Fruit fly (Drosophila melanogaster) whole organism, embryonic: ENCODE results near the gene CG17819.
A peak's percentile ranks its signal among the peaks of the same experiment; 100 is the strongest.

Experiments used
- Aef1 ChIP-seq: fragments of 200-800 bp; sonication (Bioruptor generic); IDR thresholded peaks from 3 replicates; pipeline ENCODE4 v1.3.6; 2022; ENCODE audit warnings: missing biosample characterization, missing genetic modification characterization
- B-H1 ChIP-seq: fragments of 200-800 bp; sonication (Bioruptor generic); IDR thresholded peaks from 3 replicates; pipeline ENCODE4 v1.3.6; 2022; ENCODE audit warnings: missing biosample characterization, missing genetic modification characterization
- CG13775 ChIP-seq: fragments of 200-800 bp; sonication (Bioruptor generic); optimal IDR thresholded peaks from 3 replicates; lab custom pipeline; 2017; ENCODE audit warnings: missing biosample characterization, mild to moderate bottlenecking, missing genetic modification characterization
- CG14860 ChIP-seq: fragments of 200-800 bp; sonication (Bioruptor generic); IDR thresholded peaks from 3 replicates; pipeline ENCODE4 v1.3.6; 2022; ENCODE audit warnings: missing biosample characterization, missing genetic modification characterization; ENCODE audit not compliant: partially characterized antibody
- CG18599 ChIP-seq: fragments of 200-800 bp; sonication (Bioruptor generic); optimal IDR thresholded peaks from 3 replicates; lab custom pipeline; 2017; ENCODE audit warnings: missing biosample characterization, missing genetic modification characterization, mild to moderate bottlenecking, moderate library complexity, missing genetic modification reagents
- CG3065 ChIP-seq: fragments of 200-800 bp; sonication (Bioruptor generic); optimal IDR thresholded peaks from 2 replicates; lab custom pipeline; 2016; ENCODE audit warnings: missing biosample characterization, missing genetic modification characterization
- CG34224 ChIP-seq: fragments of 200-800 bp; sonication (Bioruptor generic); IDR thresholded peaks from 3 replicates; pipeline ENCODE4 v1.3.6; 2022; ENCODE audit warnings: missing biosample characterization, missing genetic modification characterization; ENCODE audit not compliant: partially characterized antibody
- CG3838 ChIP-seq: fragments of 200-800 bp; sonication (Bioruptor generic); optimal IDR thresholded peaks from 3 replicates; lab custom pipeline; 2016; ENCODE audit warnings: missing biosample characterization, missing genetic modification characterization
- CG4854 ChIP-seq: fragments of 200-800 bp; sonication (Bioruptor generic); optimal IDR thresholded peaks from 2 replicates; lab custom pipeline; 2016; ENCODE audit warnings: missing biosample characterization, missing genetic modification characterization, inconsistent platforms
- CG6813 ChIP-seq: fragments of 200-800 bp; sonication (Bioruptor generic); optimal IDR thresholded peaks from 2 replicates; lab custom pipeline; 2017; ENCODE audit warnings: missing biosample characterization, missing genetic modification characterization, mild to moderate bottlenecking, moderate library complexity, missing genetic modification reagents
- CG9215 ChIP-seq: fragments of 200-800 bp; sonication (Bioruptor generic); IDR thresholded peaks from 2 replicates; pipeline ENCODE4 v1.3.6; 2022; ENCODE audit warnings: missing biosample characterization, missing genetic modification characterization
- CG9437 ChIP-seq: fragments of 200-800 bp; sonication (Bioruptor generic); optimal IDR thresholded peaks from 2 replicates; lab custom pipeline; 2018; ENCODE audit warnings: missing biosample characterization, mild to moderate bottlenecking, missing genetic modification characterization
- CG9797 ChIP-seq: fragments of 200-800 bp; sonication (Bioruptor generic); optimal IDR thresholded peaks from 3 replicates; lab custom pipeline; 2018; ENCODE audit warnings: missing biosample characterization, mild to moderate bottlenecking, missing genetic modification characterization
- D19A ChIP-seq: fragments of 200-800 bp; optimal IDR thresholded peaks from 3 replicates; lab custom pipeline; 2019; ENCODE audit warnings: missing biosample characterization, mild to moderate bottlenecking, missing genetic modification characterization, moderate library complexity
- Dfd ChIP-seq, 2 experiments: fragments of >200 bp; optimal IDR thresholded peaks; 2 replicates each; lab custom pipeline; 2017; ENCODE audit warnings: missing biosample characterization in 2 of 2, missing genetic modification characterization in 2 of 2
- Ets65A ChIP-seq: fragments of 200-800 bp; sonication (Bioruptor generic); peaks from one replicate; lab custom pipeline; 2016; ENCODE audit warnings: missing biosample characterization, missing genetic modification characterization
- Fer1 ChIP-seq: fragments of 200-800 bp; sonication (Bioruptor generic); optimal IDR thresholded peaks from 2 replicates; lab custom pipeline; 2017; ENCODE audit warnings: missing biosample characterization, mild to moderate bottlenecking, missing genetic modification characterization
- Fer3 ChIP-seq: fragments of 200-800 bp; sonication (Bioruptor generic); optimal IDR thresholded peaks from 2 replicates; lab custom pipeline; 2018; ENCODE audit warnings: missing biosample characterization, mild to moderate bottlenecking, missing genetic modification characterization, moderate library complexity
- Lhr ChIP-seq: fragments of 200-800 bp; sonication (Bioruptor generic); optimal IDR thresholded peaks from 3 replicates; lab custom pipeline; 2017; ENCODE audit warnings: mild to moderate bottlenecking, missing biosample characterization, missing genetic modification reagents, missing genetic modification characterization
- Lpt ChIP-seq: fragments of >200 bp; optimal IDR thresholded peaks from 2 replicates; lab custom pipeline; 2018; ENCODE audit warnings: missing biosample characterization, missing genetic modification characterization
- Myb ChIP-seq: fragments of 200-800 bp; sonication (Bioruptor generic); optimal IDR thresholded peaks from 2 replicates; lab custom pipeline; 2016; ENCODE audit warnings: missing biosample characterization, missing genetic modification characterization
- NFAT ChIP-seq: fragments of 200-800 bp; sonication (Bioruptor generic); IDR thresholded peaks from 2 replicates; pipeline ENCODE4 v1.3.6; 2022; ENCODE audit warnings: missing biosample characterization, missing genetic modification characterization
- Nf-YA ChIP-seq: fragments of 200-800 bp; sonication (Bioruptor generic); IDR thresholded peaks from 2 replicates; pipeline ENCODE4 v1.3.6; 2022; ENCODE audit warnings: missing biosample characterization, missing genetic modification characterization
- Pdp1 ChIP-seq, 2 experiments: fragments of 200-800 bp; sonication (Bioruptor generic); optimal IDR thresholded peaks; 3 replicates each; lab custom pipeline; 2016; ENCODE audit warnings: missing biosample characterization in 2 of 2, missing genetic modification characterization in 2 of 2, mild to moderate bottlenecking in 1 of 2, moderate library complexity in 1 of 2
- Trl ChIP-seq, 3 experiments: fragments of >200 bp in 2 of 3; fragments of 200-800 bp in 1 of 3; sonication (Bioruptor generic) in 1 of 3; optimal IDR thresholded peaks; 2 replicates in 1 of 3; 3 replicates in 2 of 3; lab custom pipeline; 2016 to 2017; ENCODE audit warnings: missing biosample characterization in 1 of 3, missing genetic modification characterization in 1 of 3
- Xbp1 ChIP-seq: fragments of 200-800 bp; sonication (Bioruptor generic); optimal IDR thresholded peaks from 3 replicates; lab custom pipeline; 2016; ENCODE audit warnings: missing biosample characterization, mild to moderate bottlenecking, missing genetic modification characterization
- bcd ChIP-seq: fragments of 200-800 bp; sonication (Bioruptor generic); optimal IDR thresholded peaks from 2 replicates; lab custom pipeline; 2017; ENCODE audit warnings: missing biosample characterization, mild to moderate bottlenecking, missing genetic modification characterization
- chinmo ChIP-seq: fragments of 200-800 bp; sonication (Bioruptor generic); IDR thresholded peaks from 4 replicates; pipeline ENCODE4 v1.3.6; 2022; ENCODE audit warnings: missing biosample characterization, missing genetic modification characterization; ENCODE audit not compliant: partially characterized antibody
- dmrt11E ChIP-seq: fragments of 200-800 bp; sonication (Bioruptor generic); optimal IDR thresholded peaks from 3 replicates; lab custom pipeline; 2018; ENCODE audit warnings: missing biosample characterization, mild to moderate bottlenecking, missing genetic modification characterization, moderate library complexity
- gem ChIP-seq: fragments of 200-800 bp; sonication (Bioruptor generic); optimal IDR thresholded peaks from 2 replicates; lab custom pipeline; 2019; ENCODE audit warnings: missing biosample characterization, mild to moderate bottlenecking, missing genetic modification characterization, moderate library complexity
- lab ChIP-seq: fragments of 200-800 bp; sonication (Bioruptor generic); optimal IDR thresholded peaks from 3 replicates; lab custom pipeline; 2017; ENCODE audit warnings: missing biosample characterization, missing genetic modification characterization, mild to moderate bottlenecking, moderate library complexity, missing genetic modification reagents
- peb ChIP-seq: fragments of 200-800 bp; sonication (Bioruptor generic); IDR thresholded peaks from 2 replicates; pipeline ENCODE4 v1.3.6; 2022; ENCODE audit warnings: missing biosample characterization, missing genetic modification characterization
- sna ChIP-seq: fragments of 200-800 bp; sonication (Bioruptor generic); IDR thresholded peaks from 2 replicates; pipeline ENCODE4 v1.3.6; 2022; ENCODE audit warnings: missing biosample characterization, missing genetic modification characterization; ENCODE audit not compliant: partially characterized antibody
- sqz ChIP-seq: fragments of 200-800 bp; sonication (Bioruptor generic); optimal IDR thresholded peaks from 3 replicates; lab custom pipeline; 2018; ENCODE audit warnings: missing biosample characterization, mild to moderate bottlenecking, missing genetic modification characterization
- tap ChIP-seq: fragments of 200-800 bp; optimal IDR thresholded peaks from 3 replicates; lab custom pipeline; 2019; ENCODE audit warnings: missing biosample characterization, mild to moderate bottlenecking, missing genetic modification characterization, moderate library complexity
- unpg ChIP-seq: fragments of 200-800 bp; sonication (Bioruptor generic); optimal IDR thresholded peaks from 3 replicates; lab custom pipeline; 2018; ENCODE audit warnings: missing biosample characterization, mild to moderate bottlenecking, missing genetic modification characterization, moderate library complexity
- zf30C ChIP-seq: fragments of 200-800 bp; sonication (Bioruptor generic); optimal IDR thresholded peaks from 3 replicates; lab custom pipeline; 2018; ENCODE audit warnings: missing biosample characterization, mild to moderate bottlenecking, missing genetic modification characterization

The CG17819 gene

DNA sequence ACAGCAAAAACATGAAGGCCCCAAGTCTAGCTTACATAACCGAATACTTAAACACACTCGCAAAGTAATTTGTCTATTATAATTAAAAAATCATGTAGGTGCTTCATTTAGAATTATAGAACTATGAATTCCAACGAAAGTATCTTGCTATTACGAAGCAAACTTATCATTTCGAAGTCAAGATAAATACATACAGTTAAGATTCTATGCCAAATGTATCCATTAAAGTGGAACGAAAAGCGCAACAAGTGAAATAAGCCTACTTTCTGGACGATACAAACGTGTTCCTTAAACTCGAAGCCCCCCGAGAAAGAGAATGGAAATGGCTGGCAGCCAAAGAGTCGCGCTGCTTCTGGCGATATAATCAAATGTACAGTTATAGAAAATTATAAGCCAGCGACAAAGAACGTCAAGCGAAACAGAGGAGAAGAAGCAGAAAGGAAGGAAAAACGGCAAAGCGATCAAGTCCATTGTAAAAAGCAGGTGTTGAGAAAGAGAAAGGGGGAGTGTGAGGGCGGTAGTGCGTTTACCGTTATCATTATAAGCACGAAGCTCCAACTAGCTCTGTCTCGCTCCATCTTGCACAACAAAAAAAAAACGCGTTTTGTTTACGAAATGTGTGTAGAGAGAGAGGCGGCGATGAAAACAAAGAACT is 32.6 kb downstream of the CG17819 start (continued):
- TF ChIP-seq Aef1 (GFP tag; lab: Robert Waterston, UW) (no peak), bcd (GFP tag; lab: Kevin White, UChicago) (peak; percentile 18), CG3838 (GFP tag; lab: Kevin White, UChicago) (peak; percentile 17), B-H1 (GFP tag; lab: Robert Waterston, UW) (no peak), CG4854 (GFP tag; lab: Kevin White, UChicago) (no peak), Ets65A (GFP tag; lab: Kevin White, UChicago) (peak; percentile 20), zf30C (GFP tag; lab: Kevin White, UChicago) (no peak), gem (tag; lab: Kevin White, UChicago) (peak; percentile 60), CG9797 (no peak), tap (peak; percentile 28), Myb (GFP tag; lab: Kevin White, UChicago) (peak; percentile 9), Lpt (GFP tag; lab: Kevin White, UChicago) (no peak), peb (GFP tag; lab: Robert Waterston, UW) (no peak), CG18599 (GFP tag; lab: Kevin White, UChicago) (peak; percentile 42), Fer1 (GFP tag; lab: Kevin White, UChicago) (peak; percentile 23), Fer3 (tag; lab: Kevin White, UChicago) (peak; percentile 39), Nf-YA (no peak), Trl (optimal IDR thresholded peaks at IDR 0.05; lab: Kevin White, UChicago) (no peak), Trl (GFP tag; optimal IDR thresholded peaks at IDR 0.05; lab: Kevin White, UChicago) (peak; percentile 30), sna (no peak), chinmo (peak; percentile 26; the same call in 1 of the 4 replicates), CG13775 (GFP tag; lab: Kevin White, UChicago) (peak; percentile 15), unpg (GFP tag; lab: Kevin White, UChicago) (peak; percentile 19), CG6813 (GFP tag; lab: Kevin White, UChicago) (no peak), CG14860 (GFP tag; lab: Robert Waterston, UW) (no peak), CG3065 (GFP tag; lab: Kevin White, UChicago) (no peak), Pdp1 (GFP tag; optimal IDR thresholded peaks at IDR 0.05; lab: Kevin White, UChicago) (peak; percentile 15 to 84), CG9215 (GFP tag; lab: Robert Waterston, UW) (no peak), Lhr (GFP tag; lab: Kevin White, UChicago) (no peak), CG34224 (GFP tag; lab: Robert Waterston, UW) (no peak), CG9437 (GFP tag; lab: Kevin White, UChicago) (peak; percentile 30), D19A (peak; percentile 89), Xbp1 (GFP tag; lab: Kevin White, UChicago) (no peak), NFAT (GFP tag; lab: Robert Waterston, UW) (no peak), sqz (peak; percentile 82), dmrt11E (tag; lab: Kevin White, UChicago) (no peak), Dfd (GFP tag; optimal IDR thresholded peaks at IDR 0.05; lab: Kevin White, UChicago) (no peak), lab (GFP tag; lab: Kevin White, UChicago) (peak; percentile 52)
